Fruit fly (Drosophila melanogaster) S2 (cell line): ENCODE data around the gene Ugt304A1.
A peak's percentile ranks its signal among the peaks of the same experiment; 100 is the strongest.

Experiments
- CG8478 ChIP-seq: fragments of >200 bp; optimal IDR thresholded peaks from 2 replicates; lab custom pipeline; 2018
- CTCF ChIP-seq, 2 experiments: fragments of >200 bp; optimal IDR thresholded peaks; 2 replicates each; lab custom pipeline; 2018

dm6 chr3R:11221437-11222230 is 46.4 kb upstream of the Ugt304A1 start, which contains the start of the genes CG6693 and RpL3:
- TF ChIP-seq CG8478 (lab: Kevin White, UChicago) (no peak), CTCF (optimal IDR thresholded peaks at IDR 0.05; lab: Kevin White, UChicago) (peak; percentile 63 to 66)
